Fruit fly (Drosophila melanogaster): Measurements from ENCODE around the gene CG14020.

The CG14020 gene

DNA sequence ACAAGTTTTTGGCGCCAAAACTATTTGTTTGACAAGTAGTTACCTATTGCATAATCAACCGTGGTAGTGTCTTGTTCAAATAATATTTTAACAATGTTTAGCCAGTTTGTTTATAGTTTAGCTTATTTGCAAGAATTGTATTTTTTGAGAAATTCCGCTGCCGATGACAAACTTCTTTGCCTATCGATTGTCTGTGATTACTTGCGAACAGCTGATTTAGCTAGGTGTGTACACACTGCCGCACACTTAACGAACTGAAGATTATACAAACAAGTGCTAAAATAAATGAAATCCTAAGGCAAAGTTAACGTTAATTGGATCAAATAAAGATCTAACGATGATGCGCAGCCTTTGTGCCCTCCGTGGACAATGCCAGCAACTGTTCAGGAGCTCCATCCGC, 9.2 kb downstream of the CG14020 start, which contains the start of gene Cox11:
Gene Cox11, plus strand, starts transcription at position 220 of the 400 bp plus-strand sequence.
- TF ChIP-seq CG1620 (GFP tag; optimal IDR thresholded peaks at IDR 0.05) = no peak
- no peak for TF ChIP-seq kay (GFP tag; ENCODE audit: borderline replicate concordance)
- no peak for TF ChIP-seq ovo (GFP tag; optimal IDR thresholded peaks at IDR 0.05)
- TF ChIP-seq CG14711 (tag; optimal IDR thresholded peaks at IDR 0.05) = no peak
- no peak for TF ChIP-seq Clk (GFP tag; optimal IDR thresholded peaks at IDR 0.05)
- TF ChIP-seq pad (GFP tag; optimal IDR thresholded peaks at IDR 0.05) = no peak
- no peak for TF ChIP-seq Crg-1 (GFP tag; optimal IDR thresholded peaks at IDR 0.05)
- no peak for TF ChIP-seq Mnt (GFP tag; optimal IDR thresholded peaks at IDR 0.05)
- TF ChIP-seq CG12768 (GFP tag; optimal IDR thresholded peaks at IDR 0.05) = no peak
- TF ChIP-seq bab1 (GFP tag; optimal IDR thresholded peaks at IDR 0.05) = no peak
- no peak for TF ChIP-seq CG11617 (GFP tag; optimal IDR thresholded peaks at IDR 0.05)
- TF ChIP-seq CG5204 (GFP tag; optimal IDR thresholded peaks at IDR 0.05) = no peak
- no peak for TF ChIP-seq cic (GFP tag; optimal IDR thresholded peaks at IDR 0.05)
- TF ChIP-seq tj (GFP tag; optimal IDR thresholded peaks at IDR 0.05) = no peak
- no peak for TF ChIP-seq CG33017 (tag; optimal IDR thresholded peaks at IDR 0.05)

DNA sequence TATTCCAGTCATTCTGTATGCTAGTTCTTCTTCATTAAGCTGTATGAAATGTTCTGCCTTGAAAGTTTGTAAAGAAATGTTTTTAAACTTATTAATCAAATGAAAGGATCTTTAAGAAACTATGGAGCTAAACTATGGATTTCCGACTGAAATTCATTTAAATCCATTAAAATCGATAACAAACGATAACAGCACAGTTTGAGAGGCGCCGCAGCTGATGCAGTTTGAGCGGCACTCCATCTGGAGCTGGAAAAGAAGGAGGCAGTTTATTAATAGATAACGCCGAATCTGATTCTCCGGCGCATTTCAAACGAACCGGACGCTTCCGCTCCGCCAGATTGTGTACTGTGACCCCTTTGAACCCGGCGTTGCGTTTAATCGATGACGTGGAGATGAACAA, 10.3 kb downstream of the CG14020 start, which contains the start of gene CG31915:
Gene CG31915, plus strand, starts transcription at position 263 of the 400 bp plus-strand sequence.
- TF ChIP-seq CG7101 (tag; optimal IDR thresholded peaks at IDR 0.05) (no peak), CG11617 (GFP tag; optimal IDR thresholded peaks at IDR 0.05) (no peak), tj (GFP tag; optimal IDR thresholded peaks at IDR 0.05) (no peak), Mnt (GFP tag; optimal IDR thresholded peaks at IDR 0.05) (no peak), Clk (GFP tag; optimal IDR thresholded peaks at IDR 0.05) (no peak), CG14711 (tag; optimal IDR thresholded peaks at IDR 0.05) (no peak), cnc (optimal IDR thresholded peaks at IDR 0.05) (no peak), pad (GFP tag; optimal IDR thresholded peaks at IDR 0.05) (no peak), toe (GFP tag; optimal IDR thresholded peaks at IDR 0.05) (no peak), Crg-1 (GFP tag; optimal IDR thresholded peaks at IDR 0.05) (no peak), CG7045 (GFP tag; optimal IDR thresholded peaks at IDR 0.05) (no peak), ovo (GFP tag; optimal IDR thresholded peaks at IDR 0.05) (no peak), bab1 (GFP tag; optimal IDR thresholded peaks at IDR 0.05) (no peak), CG5204 (GFP tag; optimal IDR thresholded peaks at IDR 0.05) (no peak), kay (GFP tag; ENCODE audit: borderline replicate concordance) (no peak)

DNA sequence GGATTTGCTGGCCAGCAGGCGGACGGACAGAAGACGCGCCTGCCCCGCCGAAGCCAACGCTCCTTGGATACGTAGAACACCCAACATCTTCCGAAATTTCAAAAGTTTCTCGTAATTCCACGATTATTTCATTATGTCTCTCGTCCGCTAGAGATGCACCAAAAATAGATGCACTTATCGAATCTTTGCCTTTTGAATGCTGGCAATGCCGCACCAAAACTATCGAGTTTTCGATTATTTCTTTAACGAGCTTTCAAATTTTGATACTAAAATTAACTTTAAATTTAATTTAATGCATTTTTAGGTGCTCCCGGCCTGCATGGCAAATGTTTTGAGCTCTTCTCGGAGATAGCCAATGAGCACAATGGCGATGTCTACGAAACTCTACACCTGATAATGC, 14.5 kb downstream of the CG14020 start, which contains the start of gene Coq6:
Gene Coq6, minus strand, starts transcription at position 163 of the 400 bp plus-strand sequence.
- no peak for TF ChIP-seq bab1 (GFP tag; optimal IDR thresholded peaks at IDR 0.05)

- TF ChIP-seq pad (GFP tag; optimal IDR thresholded peaks at IDR 0.05) (no peak), CG14711 (tag; optimal IDR thresholded peaks at IDR 0.05) (no peak), CG5204 (GFP tag; optimal IDR thresholded peaks at IDR 0.05) (no peak), Mnt (GFP tag; optimal IDR thresholded peaks at IDR 0.05) (no peak), tj (GFP tag; optimal IDR thresholded peaks at IDR 0.05) (no peak), Clk (GFP tag; optimal IDR thresholded peaks at IDR 0.05) (no peak), kay (GFP tag; ENCODE audit: borderline replicate concordance) (no peak), CG7101 (tag; optimal IDR thresholded peaks at IDR 0.05) (no peak), CG33017 (tag; optimal IDR thresholded peaks at IDR 0.05) (no peak), Crg-1 (GFP tag; optimal IDR thresholded peaks at IDR 0.05) (no peak), toe (GFP tag; optimal IDR thresholded peaks at IDR 0.05) (no peak), cic (GFP tag; optimal IDR thresholded peaks at IDR 0.05) (no peak), cnc (optimal IDR thresholded peaks at IDR 0.05) (no peak), CG12768 (GFP tag; optimal IDR thresholded peaks at IDR 0.05) (no peak), CG7045 (GFP tag; optimal IDR thresholded peaks at IDR 0.05) (no peak), Hr96 (GFP tag; optimal IDR thresholded peaks at IDR 0.05) (no peak)
Measured at dm6 chr2L:5536658-5537057, 19.1 kb downstream of the CG14020 start, which contains the start of gene tomb. tomb (minus strand) TSS chr2L:5536758.

DNA sequence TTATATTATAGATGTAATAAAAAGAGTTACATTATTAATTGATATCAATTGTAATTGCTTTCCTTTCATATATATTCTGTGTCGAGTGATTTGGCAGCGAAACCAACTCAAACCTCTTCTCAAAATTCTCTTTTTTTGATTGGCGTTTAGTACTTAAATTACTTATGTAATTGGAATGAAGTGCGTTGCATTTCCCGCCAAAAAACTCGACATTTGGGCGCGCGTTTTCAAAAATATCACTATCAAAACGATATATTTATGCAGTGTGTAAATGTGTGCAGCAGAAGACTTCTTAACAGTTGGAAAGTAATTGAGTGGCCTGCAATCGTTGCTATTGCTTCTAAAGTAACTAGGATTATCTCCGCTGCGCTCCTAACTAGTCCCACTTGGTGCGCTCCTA, 19.5 kb downstream of the CG14020 start:
- TF ChIP-seq Clk (GFP tag; optimal IDR thresholded peaks at IDR 0.05) (no peak), Mnt (GFP tag; optimal IDR thresholded peaks at IDR 0.05) (no peak), toe (GFP tag; optimal IDR thresholded peaks at IDR 0.05) (no peak), kay (GFP tag; ENCODE audit: borderline replicate concordance) (no peak), cnc (optimal IDR thresholded peaks at IDR 0.05) (no peak), cic (GFP tag; optimal IDR thresholded peaks at IDR 0.05) (no peak), Hr96 (GFP tag; optimal IDR thresholded peaks at IDR 0.05) (no peak), CG7045 (GFP tag; optimal IDR thresholded peaks at IDR 0.05) (no peak), CG12768 (GFP tag; optimal IDR thresholded peaks at IDR 0.05) (no peak), CG33017 (tag; optimal IDR thresholded peaks at IDR 0.05) (no peak), ovo (GFP tag; optimal IDR thresholded peaks at IDR 0.05) (no peak), CG7101 (tag; optimal IDR thresholded peaks at IDR 0.05) (no peak), bab1 (GFP tag; optimal IDR thresholded peaks at IDR 0.05) (no peak), CG5204 (GFP tag; optimal IDR thresholded peaks at IDR 0.05) (no peak), Crg-1 (GFP tag; optimal IDR thresholded peaks at IDR 0.05) (no peak)

dm6 chr2L:5539034-5539433, 21.5 kb downstream of the CG14020 start, which contains the start of gene CG14015:
CG14015 (minus strand) TSS chr2L:5539196.
- TF ChIP-seq CG5204 (GFP tag; optimal IDR thresholded peaks at IDR 0.05) (no peak), pad (GFP tag; optimal IDR thresholded peaks at IDR 0.05) (no peak), cic (GFP tag; optimal IDR thresholded peaks at IDR 0.05) (no peak), CG11617 (GFP tag; optimal IDR thresholded peaks at IDR 0.05) (no peak), CG14711 (tag; optimal IDR thresholded peaks at IDR 0.05) (no peak), Crg-1 (GFP tag; optimal IDR thresholded peaks at IDR 0.05) (no peak), cnc (optimal IDR thresholded peaks at IDR 0.05) (no peak), bab1 (GFP tag; optimal IDR thresholded peaks at IDR 0.05) (no peak), Hr96 (GFP tag; optimal IDR thresholded peaks at IDR 0.05) (no peak), toe (GFP tag; optimal IDR thresholded peaks at IDR 0.05) (no peak), tj (GFP tag; optimal IDR thresholded peaks at IDR 0.05) (no peak)

Measured in whole organism, adult.